Worm (Caenorhabditis elegans): Measurements from ENCODE around the gene npp-15.

npp-15 gene

DNA sequence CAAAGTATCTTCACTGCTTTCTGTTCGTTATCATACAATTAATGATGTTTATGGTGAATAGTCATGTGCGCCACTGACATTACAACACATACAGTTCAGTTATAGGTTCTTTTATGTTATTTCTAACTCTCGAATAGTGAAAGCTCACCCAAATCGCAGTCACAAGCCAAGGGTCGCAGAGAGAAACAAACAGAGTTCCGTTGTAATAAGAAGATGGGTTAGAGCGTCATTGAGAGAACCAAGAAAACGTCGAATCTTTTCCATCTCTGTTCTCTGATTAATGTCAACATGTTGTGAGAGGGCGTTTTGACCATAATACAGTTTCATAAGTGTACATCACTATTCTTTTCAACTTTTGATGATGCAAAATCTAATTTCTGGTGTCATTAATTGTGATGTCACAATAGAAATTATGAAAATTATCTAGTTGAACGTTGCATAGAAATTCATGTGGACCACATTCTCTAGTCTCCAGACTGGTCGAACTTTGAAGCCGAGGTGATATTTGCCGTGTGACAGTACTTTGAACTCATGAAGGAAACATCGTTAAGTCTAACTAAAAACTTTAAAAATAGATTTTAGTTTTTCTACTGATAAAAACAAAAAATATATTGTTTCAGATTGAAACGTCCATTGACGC lies 45.2 kb downstream of the npp-15 start:
- TF ChIP-seq egl-5 (tag; optimal IDR thresholded peaks at IDR 0.05) (no peak), nhr-43 (tag; optimal IDR thresholded peaks at IDR 0.05; ENCODE audit: poor library complexity, severe bottlenecking) (peak; percentile 15), jun-1 (tag; optimal IDR thresholded peaks at IDR 0.05) (peak; percentile 60), ztf-4 (tag; optimal IDR thresholded peaks at IDR 0.05) (peak; percentile 19), lsy-12 (tag; optimal IDR thresholded peaks at IDR 0.05) (no peak), pha-4 (tag; optimal IDR thresholded peaks at IDR 0.05) (peak; percentile 71), pqm-1 (tag; optimal IDR thresholded peaks at IDR 0.05) (peak; percentile 26), elt-2 (tag; optimal IDR thresholded peaks at IDR 0.05) (peak; percentile 54), nhr-25 (tag; optimal IDR thresholded peaks at IDR 0.05) (peak; percentile 24), skn-1 (tag; optimal IDR thresholded peaks at IDR 0.05) (peak; percentile 42), lin-39 (tag; optimal IDR thresholded peaks at IDR 0.05) (peak; percentile 9)

DNA sequence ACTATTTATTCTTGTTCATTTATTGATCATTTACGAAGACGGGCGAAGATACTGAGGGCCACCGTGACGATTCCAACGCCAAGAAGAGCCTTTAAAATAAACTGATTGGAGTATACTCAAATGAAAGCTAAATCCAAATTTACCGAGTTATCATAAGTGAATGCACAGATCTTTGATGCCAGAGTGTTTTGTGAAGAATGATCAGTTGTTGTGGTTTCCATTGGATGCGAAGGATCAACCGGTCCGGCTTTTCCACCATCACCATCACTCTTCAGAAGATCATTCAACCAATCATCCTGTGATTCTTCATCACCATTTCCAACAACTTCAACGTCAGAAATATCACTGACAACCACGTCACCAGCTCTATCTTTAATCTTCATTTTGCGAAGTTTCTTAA lies 48.4 kb downstream of the npp-15 start:
- TF ChIP-seq lsy-12 (tag; optimal IDR thresholded peaks at IDR 0.05) (peak; percentile 14), nhr-67 (tag; optimal IDR thresholded peaks at IDR 0.05) (no peak), elt-2 (tag; optimal IDR thresholded peaks at IDR 0.05) (peak; percentile 19), ama-1 (optimal IDR thresholded peaks at IDR 0.05) (peak; percentile 65), R02D3.7 (tag; optimal IDR thresholded peaks at IDR 0.05) (peak; percentile 22), ztf-4 (tag; optimal IDR thresholded peaks at IDR 0.05) (no peak), nhr-77 (tag; optimal IDR thresholded peaks at IDR 0.05) (no peak), nhr-43 (tag; optimal IDR thresholded peaks at IDR 0.05; ENCODE audit: poor library complexity, severe bottlenecking) (peak; percentile 28)

- no peak for TF ChIP-seq nhr-12 (tag; optimal IDR thresholded peaks at IDR 0.05)
Observed at ce11 chrIII:7977777-7978176, 48.9 kb downstream of the npp-15 start, which contains the start of gene C06G4.4. Gene C06G4.4 (minus strand): TSS chrIII:7977812.

DNA sequence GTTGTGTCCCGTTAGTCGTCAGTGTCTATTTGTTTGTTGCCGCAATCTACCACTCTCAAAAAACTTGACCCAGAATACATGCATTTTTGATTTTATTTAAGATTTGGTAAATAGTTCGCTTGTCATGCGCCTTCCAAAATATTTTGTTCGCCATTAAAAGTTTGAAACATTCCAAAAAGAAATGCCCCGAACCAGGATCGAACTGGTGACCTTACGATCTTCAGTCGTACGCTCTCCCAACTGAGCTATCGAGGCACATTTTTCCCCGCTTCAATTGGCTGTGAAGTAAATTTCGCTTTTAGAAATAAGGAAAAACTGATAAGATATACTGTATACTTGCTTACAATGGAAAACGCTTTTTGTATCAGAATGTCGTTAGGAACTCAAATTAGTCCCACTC lies 49.4 kb downstream of the npp-15 start:
- TF ChIP-seq lin-39 (tag; optimal IDR thresholded peaks at IDR 0.05) (no peak), ztf-11 (tag; optimal IDR thresholded peaks at IDR 0.05) (no peak), pqm-1 (tag; optimal IDR thresholded peaks at IDR 0.05) (no peak), nhr-77 (tag; optimal IDR thresholded peaks at IDR 0.05) (no peak), hmg-11 (tag; optimal IDR thresholded peaks at IDR 0.05) (no peak), nfya-1 (tag; optimal IDR thresholded peaks at IDR 0.05; ENCODE audit: insufficient read depth) (no peak), sea-2 (GFP tag; optimal IDR thresholded peaks at IDR 0.05) (no peak), nhr-76 (tag; optimal IDR thresholded peaks at IDR 0.05) (no peak), ama-1 (optimal IDR thresholded peaks at IDR 0.05) (peak; percentile 42)

- TF ChIP-seq lin-15B (tag; optimal IDR thresholded peaks at IDR 0.05): peak; percentile 10
- TF ChIP-seq hmg-11 (tag; optimal IDR thresholded peaks at IDR 0.05): peak; percentile 43
- TF ChIP-seq nhr-25 (tag; optimal IDR thresholded peaks at IDR 0.05): peak; percentile 71
- peak; percentile 64 for TF ChIP-seq egl-5 (tag; optimal IDR thresholded peaks at IDR 0.05)
- TF ChIP-seq nfya-1 (tag; optimal IDR thresholded peaks at IDR 0.05; ENCODE audit: insufficient read depth): peak; percentile 57
- TF ChIP-seq elt-2 (tag; optimal IDR thresholded peaks at IDR 0.05): peak; percentile 63
- no peak for TF ChIP-seq unc-39 (tag; optimal IDR thresholded peaks at IDR 0.05)
- no peak for TF ChIP-seq jun-1 (tag; optimal IDR thresholded peaks at IDR 0.05)
- TF ChIP-seq pha-4 (tag; optimal IDR thresholded peaks at IDR 0.05): peak; percentile 95
Observed at ce11 chrIII:7978723-7979122, 49.9 kb downstream of the npp-15 start.

- TF ChIP-seq nhr-25 (tag; optimal IDR thresholded peaks at IDR 0.05) (no peak), ama-1 (optimal IDR thresholded peaks at IDR 0.05) (peak; percentile 28), ceh-82 (tag; optimal IDR thresholded peaks at IDR 0.05) (no peak), lin-39 (tag; optimal IDR thresholded peaks at IDR 0.05) (peak; percentile 26), fos-1 (tag; optimal IDR thresholded peaks at IDR 0.05) (no peak), nhr-11 (tag; optimal IDR thresholded peaks at IDR 0.05) (no peak)
Observed at ce11 chrIII:7979659-7980058, 50.8 kb downstream of the npp-15 start, which contains the start of gene clp-1. Gene clp-1 (plus strand): TSS chrIII:7979959.

DNA sequence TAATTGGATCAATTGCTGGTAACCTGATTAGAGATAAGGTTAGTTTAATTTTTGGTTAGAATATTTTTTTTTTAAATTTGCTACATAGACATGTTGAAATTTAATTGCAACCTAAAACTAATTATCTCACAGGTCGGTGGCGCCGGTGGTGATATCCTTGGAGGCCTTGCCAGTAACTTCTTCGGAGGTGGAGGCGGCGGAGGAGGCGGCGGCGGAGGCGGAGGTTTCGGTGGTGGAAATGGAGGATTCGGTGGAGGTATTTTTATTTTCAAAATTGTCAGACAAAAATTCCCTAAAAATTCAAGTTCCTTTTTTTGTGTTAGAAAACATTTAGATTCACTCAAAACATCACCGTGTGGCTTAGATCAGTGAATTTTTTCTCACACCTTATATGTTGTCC lies 52.4 kb downstream of the npp-15 start:
- no peak for TF ChIP-seq ZK546.5 (tag; optimal IDR thresholded peaks at IDR 0.05)
